Fruit fly (Drosophila melanogaster): ENCODE results near the gene Qtzl.
"Not testable (repeated sequence)": the region's sequence is repeated elsewhere in the genome, so short reads cannot be mapped to it uniquely, and the experiment has no call there.

Qtzl gene

dm6 chr2L:11989210-11989609 is 6.3 kb upstream of the Qtzl start:
- TF ChIP-seq svp (GFP tag): no peak
- no peak for TF ChIP-seq Eip75B (GFP tag; optimal IDR thresholded peaks at IDR 0.05)
- no peak for TF ChIP-seq Sox15 (GFP tag; optimal IDR thresholded peaks at IDR 0.05)
- no peak for TF ChIP-seq Met (GFP tag; optimal IDR thresholded peaks at IDR 0.05)
- no peak for TF ChIP-seq CG6163 (GFP tag; IDR thresholded peaks at IDR 0.05)
- no peak for TF ChIP-seq OdsH (GFP tag; optimal IDR thresholded peaks at IDR 0.05)
- TF ChIP-seq CG3919 (GFP tag; optimal IDR thresholded peaks at IDR 0.05): no peak
- no peak for TF ChIP-seq CG34406 (GFP tag; optimal IDR thresholded peaks at IDR 0.05)
- TF ChIP-seq CG11294 (GFP tag; IDR thresholded peaks at IDR 0.05): no peak

- no peak for TF ChIP-seq CG6854 (GFP tag; optimal IDR thresholded peaks at IDR 0.05)
- no peak for TF ChIP-seq esn (GFP tag; optimal IDR thresholded peaks at IDR 0.05)
- TF ChIP-seq OdsH (GFP tag; optimal IDR thresholded peaks at IDR 0.05): no peak
Measured at dm6 chr2L:11989729-11990128, 5.8 kb upstream of the Qtzl start, which contains the start of the genes zuc and dgt2. zuc (minus strand) TSS chr2L:11989882. dgt2 (plus strand) TSS chr2L:11989936.

- TF ChIP-seq pdm3 (GFP tag; optimal IDR thresholded peaks at IDR 0.05): no peak
- peak; percentile 78 for TF ChIP-seq fkh (GFP tag; optimal IDR thresholded peaks at IDR 0.05)
- TF ChIP-seq CG16779 (tag; optimal IDR thresholded peaks at IDR 0.05): no peak
- no peak for TF ChIP-seq Hr39 (GFP tag; optimal IDR thresholded peaks at IDR 0.05)
- TF ChIP-seq Ets96B (tag; optimal IDR thresholded peaks at IDR 0.05): no peak
- TF ChIP-seq svp (GFP tag): no peak
- no peak for TF ChIP-seq CG6792 (GFP tag; optimal IDR thresholded peaks at IDR 0.05)
- TF ChIP-seq CG1621 (tag; optimal IDR thresholded peaks at IDR 0.05): peak; percentile 18
- TF ChIP-seq fd85E (GFP tag; optimal IDR thresholded peaks at IDR 0.05): no peak
- TF ChIP-seq CG6163 (GFP tag; IDR thresholded peaks at IDR 0.05): no peak
- no peak for TF ChIP-seq CG8119 (GFP tag; IDR thresholded peaks at IDR 0.05)
- peak; percentile 5 for TF ChIP-seq dsx (GFP tag; optimal IDR thresholded peaks at IDR 0.05; ENCODE audit: poor library complexity, severe bottlenecking)
- peak; percentile 3 for TF ChIP-seq esn (GFP tag; optimal IDR thresholded peaks at IDR 0.05)
- peak; percentile 66 for TF ChIP-seq Sox14 (GFP tag; optimal IDR thresholded peaks at IDR 0.05)
- no peak for TF ChIP-seq CG8319 (GFP tag; optimal IDR thresholded peaks at IDR 0.05)
Measured at dm6 chr2L:11990458-11991065, 5.0 kb upstream of the Qtzl start, which contains the start of gene escl. escl (plus strand) TSS chr2L:11990927.

dm6 chr2L:11992602-11993001 is 2.9 kb upstream of the Qtzl start, which contains the start of gene Ada1-2:
Ada1-2 (plus strand) TSS chr2L:11992902.
- TF ChIP-seq fd59A (GFP tag; optimal IDR thresholded peaks at IDR 0.05); CG32006 (GFP tag; optimal IDR thresholded peaks at IDR 0.05); CG16779 (tag; optimal IDR thresholded peaks at IDR 0.05): not testable (repeated sequence)

dm6 chr2L:11996509-11996908 is 969 bp downstream of the Qtzl start, which contains the start of gene Ada1-1:
Ada1-1 (plus strand) TSS chr2L:11996809.
- not testable (repeated sequence) for TF ChIP-seq achi, CG7368, cyc (GFP tag; optimal IDR thresholded peaks at IDR 0.05)

dm6 chr2L:11999240-11999704 is 3.7 kb downstream of the Qtzl start, which contains the start of the genes CG18787 and Nfs1:
CG18787 (minus strand) TSS chr2L:11999340.
Nfs1 (plus strand) TSS chr2L:11999654.
- TF ChIP-seq esn (GFP tag; optimal IDR thresholded peaks at IDR 0.05); achi (GFP tag; optimal IDR thresholded peaks at IDR 0.05); svp (GFP tag): not testable (repeated sequence)

dm6 chr2L:12001132-12001531 is 5.6 kb downstream of the Qtzl start:
- no peak for TF ChIP-seq CG3032 (tag; optimal IDR thresholded peaks at IDR 0.05)
- TF ChIP-seq svp (GFP tag): peak; percentile 55
